Fruit fly (Drosophila melanogaster) S2 (cell line): ENCODE data around the gene NKCC.

Source experiments
- CG8478 ChIP-seq: fragments of >200 bp; optimal IDR thresholded peaks from 2 replicates; lab custom pipeline; 2018
- CTCF ChIP-seq, 2 experiments: fragments of >200 bp; optimal IDR thresholded peaks; 2 replicates each; lab custom pipeline; 2018

DNA sequence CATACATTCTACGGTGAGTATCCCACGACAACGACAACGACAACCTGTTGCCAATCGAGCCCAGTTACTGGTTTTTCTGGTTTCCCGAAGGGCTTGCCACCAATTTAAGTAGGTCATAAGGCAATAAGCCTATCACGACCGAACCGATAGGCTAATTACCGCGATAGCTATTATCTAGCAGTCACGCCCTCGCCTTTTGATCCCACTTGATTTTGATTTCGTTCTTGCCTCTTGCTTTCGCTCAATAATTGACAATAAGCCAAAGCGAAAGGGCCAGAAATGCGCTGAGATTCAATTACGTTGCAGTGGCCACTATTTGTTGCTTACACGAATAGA, 15.3 kb upstream of the NKCC start:
- TF ChIP-seq CG8478 (lab: Kevin White, UChicago) (no peak), CTCF (optimal IDR thresholded peaks at IDR 0.05; lab: Kevin White, UChicago) (no peak)
